Worm (Caenorhabditis elegans): ENCODE results near the gene panl-3.

Gene panl-3

DNA sequence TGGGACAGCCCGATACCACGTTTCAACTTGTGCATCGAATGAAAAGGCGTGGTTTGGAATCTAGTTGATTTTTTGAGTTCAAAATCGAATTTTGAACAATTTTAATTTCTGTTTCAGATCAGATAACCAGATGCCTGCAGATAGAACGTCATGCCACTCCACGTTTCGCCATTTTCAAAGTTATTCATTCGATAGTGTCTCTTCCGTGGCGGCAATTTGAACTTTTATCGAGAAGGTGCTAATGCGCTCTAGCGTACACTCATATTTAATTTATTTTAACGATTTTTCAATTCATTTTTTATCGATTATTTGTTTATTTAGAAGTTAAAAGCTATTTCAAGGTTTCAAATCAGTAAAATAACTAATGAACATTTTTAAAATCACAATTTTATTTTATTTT, 42.9 kb upstream of the panl-3 start:
- no peak for TF ChIP-seq lin-15B (tag; optimal IDR thresholded peaks at IDR 0.05)
- no peak for TF ChIP-seq fkh-10 (GFP tag; optimal IDR thresholded peaks at IDR 0.05)
- no peak for TF ChIP-seq T20F7.1 (GFP tag; optimal IDR thresholded peaks at IDR 0.05)
- TF ChIP-seq daf-19 (GFP tag; conservative IDR thresholded peaks at IDR 0.05) = no peak
- TF ChIP-seq F49E8.2 (tag; optimal IDR thresholded peaks at IDR 0.05; ENCODE audit: borderline replicate concordance) = no peak
- TF ChIP-seq saeg-2 (GFP tag; IDR thresholded peaks at IDR 0.05) = no peak
- no peak for TF ChIP-seq skn-1 (tag; optimal IDR thresholded peaks at IDR 0.05)
- no peak for TF ChIP-seq ceh-82 (tag; optimal IDR thresholded peaks at IDR 0.05)
- TF ChIP-seq F10B5.3 (tag; optimal IDR thresholded peaks at IDR 0.05) = no peak
- no peak for TF ChIP-seq R02D3.7 (tag; optimal IDR thresholded peaks at IDR 0.05)
- TF ChIP-seq daf-16 (GFP tag; optimal IDR thresholded peaks at IDR 0.05) = no peak
- no peak for TF ChIP-seq daf-16 (tag; optimal IDR thresholded peaks at IDR 0.05)
- TF ChIP-seq dpl-1 (GFP tag; optimal IDR thresholded peaks at IDR 0.05) = peak; percentile 54
- no peak for TF ChIP-seq ceh-62 (tag; optimal IDR thresholded peaks at IDR 0.05)
- no peak for TF ChIP-seq ceh-28 (tag; optimal IDR thresholded peaks at IDR 0.05)
- TF ChIP-seq hlh-30 (tag; optimal IDR thresholded peaks at IDR 0.05; ENCODE audit: insufficient read depth) = no peak
- no peak for TF ChIP-seq lsy-2 (tag; optimal IDR thresholded peaks at IDR 0.05)
- TF ChIP-seq daf-8 (GFP tag; IDR thresholded peaks at IDR 0.05) = no peak
- TF ChIP-seq tra-1 (GFP tag; IDR thresholded peaks at IDR 0.05) = no peak
- TF ChIP-seq aha-1 (tag) = peak; percentile 79
- no peak for TF ChIP-seq nhr-48 (tag; optimal IDR thresholded peaks at IDR 0.05)
- TF ChIP-seq unc-39 (tag; optimal IDR thresholded peaks at IDR 0.05) = no peak
- no peak for TF ChIP-seq lin-1 (GFP tag; IDR thresholded peaks at IDR 0.05)
- TF ChIP-seq mes-2 (tag; optimal IDR thresholded peaks at IDR 0.05; ENCODE audit: poor library complexity, severe bottlenecking) = peak; percentile 73
- no peak for TF ChIP-seq Y105C5A.15 (GFP tag; IDR thresholded peaks at IDR 0.05)
- TF ChIP-seq D1046.2 (GFP tag; IDR thresholded peaks at IDR 0.05) = no peak
- peak; percentile 38 for TF ChIP-seq unc-130 (GFP tag; optimal IDR thresholded peaks at IDR 0.05)
- TF ChIP-seq lir-3 (tag; optimal IDR thresholded peaks at IDR 0.05) = no peak
- peak; percentile 82 for TF ChIP-seq lin-38 (GFP tag; IDR thresholded peaks at IDR 0.05)
- no peak for TF ChIP-seq gei-8 (GFP tag; optimal IDR thresholded peaks at IDR 0.05)
- TF ChIP-seq zfp-2 (tag; optimal IDR thresholded peaks at IDR 0.05) = no peak
- TF ChIP-seq dmd-6 (GFP tag; IDR thresholded peaks at IDR 0.05) = no peak
- TF ChIP-seq nhr-11 (tag; optimal IDR thresholded peaks at IDR 0.05) = no peak

DNA sequence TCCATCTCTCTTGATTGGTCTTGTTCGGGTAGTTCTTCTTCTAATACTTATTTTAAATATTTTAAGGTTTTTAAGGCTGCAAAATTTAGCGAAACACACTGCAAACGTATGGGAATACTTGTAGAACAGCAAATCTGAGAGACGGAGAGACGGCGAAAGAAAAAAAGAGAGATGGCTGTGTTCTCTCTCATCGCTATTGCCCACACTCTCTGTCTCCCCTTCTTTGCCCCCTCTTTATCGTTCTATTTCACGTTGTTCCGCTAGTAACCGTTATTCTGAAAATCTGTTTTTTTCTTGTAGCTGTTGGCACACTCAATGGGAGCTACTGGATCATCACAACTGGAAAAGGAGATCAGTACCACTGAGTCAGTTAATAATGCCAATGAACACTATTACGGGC, 42.5 kb upstream of the panl-3 start, which contains the start of gene usp-46:
Gene usp-46 (plus strand): TSS at position 301 of the 400 bp plus-strand sequence.
- TF ChIP-seq hlh-11 (tag; optimal IDR thresholded peaks at IDR 0.05) (peak; percentile 4), nhr-28 (tag; optimal IDR thresholded peaks at IDR 0.05) (peak; percentile 4), mep-1 (tag; optimal IDR thresholded peaks at IDR 0.05) (peak; percentile 7), dve-1 (tag; optimal IDR thresholded peaks at IDR 0.05; ENCODE audit: insufficient read depth) (peak; percentile 10), arid-1 (GFP tag; conservative IDR thresholded peaks at IDR 0.05) (no peak), Y48G9A.11 (GFP tag; IDR thresholded peaks at IDR 0.05) (no peak), mes-2 (tag; optimal IDR thresholded peaks at IDR 0.05; ENCODE audit: poor library complexity, severe bottlenecking) (peak; percentile 22), lin-1 (GFP tag; IDR thresholded peaks at IDR 0.05) (no peak), zip-11 (GFP tag; IDR thresholded peaks at IDR 0.05) (no peak), F26F4.8 (GFP tag; conservative IDR thresholded peaks at IDR 0.05) (no peak), ceh-32 (tag; optimal IDR thresholded peaks at IDR 0.05; ENCODE audit: poor library complexity) (no peak), ceh-82 (tag; optimal IDR thresholded peaks at IDR 0.05) (no peak), hmg-1.1 (GFP tag; IDR thresholded peaks at IDR 0.05) (0 out of 2 replicates have a peak, but pooled peaks have one; percentile 18), daf-19 (GFP tag; conservative IDR thresholded peaks at IDR 0.05) (no peak), mxl-2 (GFP tag; conservative IDR thresholded peaks at IDR 0.05) (no peak), F44E2.7 (GFP tag; IDR thresholded peaks at IDR 0.05) (no peak)
